Fruit fly (Drosophila melanogaster) whole organism, embryonic: Measurements from ENCODE around the gene Nle.

Experiments used
- CG11696 ChIP-seq: fragments of 200-800 bp; sonication (Bioruptor generic); IDR thresholded peaks from 2 replicates; pipeline ENCODE4 v1.3.6; 2022; ENCODE audit warnings: missing biosample characterization, missing genetic modification characterization
- CG11723 ChIP-seq: fragments of 200-800 bp; sonication (Bioruptor generic); optimal IDR thresholded peaks from 2 replicates; lab custom pipeline; 2017; ENCODE audit warnings: missing biosample characterization, mild to moderate bottlenecking, missing genetic modification characterization
- CG12299 ChIP-seq: fragments of 200-800 bp; sonication (Bioruptor generic); optimal IDR thresholded peaks from 2 replicates; lab custom pipeline; 2018; ENCODE audit warnings: missing biosample characterization, mild to moderate bottlenecking, missing genetic modification characterization
- CG12942 ChIP-seq: fragments of 200-800 bp; sonication (Bioruptor generic); optimal IDR thresholded peaks from 3 replicates; lab custom pipeline; 2016; ENCODE audit warnings: missing biosample characterization, missing genetic modification characterization
- CG13424 ChIP-seq: fragments of 200-800 bp; sonication (Bioruptor generic); optimal IDR thresholded peaks from 2 replicates; lab custom pipeline; 2019; ENCODE audit warnings: missing biosample characterization, mild to moderate bottlenecking, missing genetic modification characterization, moderate library complexity
- CG17802 ChIP-seq: fragments of 200-800 bp; sonication (Bioruptor generic); optimal IDR thresholded peaks from 2 replicates; lab custom pipeline; 2018; ENCODE audit warnings: missing biosample characterization, mild to moderate bottlenecking, missing genetic modification characterization, moderate library complexity
- CG18599 ChIP-seq: fragments of 200-800 bp; sonication (Bioruptor generic); optimal IDR thresholded peaks from 3 replicates; lab custom pipeline; 2017; ENCODE audit warnings: missing biosample characterization, missing genetic modification characterization, mild to moderate bottlenecking, moderate library complexity, missing genetic modification reagents
- CG2678 ChIP-seq: fragments of 200-800 bp; sonication (Bioruptor generic); optimal IDR thresholded peaks from 3 replicates; lab custom pipeline; 2019; ENCODE audit warnings: missing biosample characterization, mild to moderate bottlenecking, missing genetic modification characterization, moderate library complexity
- CG2712 ChIP-seq: fragments of 200-800 bp; optimal IDR thresholded peaks from 3 replicates; lab custom pipeline; 2019; ENCODE audit warnings: missing biosample characterization, mild to moderate bottlenecking, missing genetic modification characterization, moderate library complexity
- CG2875 ChIP-seq: fragments of 200-800 bp; sonication (Bioruptor generic); optimal IDR thresholded peaks from 2 replicates; lab custom pipeline; 2017; ENCODE audit warnings: missing biosample characterization, mild to moderate bottlenecking, missing genetic modification characterization, missing genetic modification reagents
- CG31224 ChIP-seq: fragments of 200-800 bp; sonication (Bioruptor generic); IDR thresholded peaks from 2 replicates; pipeline ENCODE4 v1.3.6; 2022; ENCODE audit warnings: missing biosample characterization, missing genetic modification characterization
- CG31388 ChIP-seq: fragments of 200-800 bp; sonication (Bioruptor generic); optimal IDR thresholded peaks from 2 replicates; lab custom pipeline; 2016; ENCODE audit warnings: missing biosample characterization, missing genetic modification characterization
- CG3407 ChIP-seq: fragments of 200-800 bp; sonication (Bioruptor generic); optimal IDR thresholded peaks from 2 replicates; lab custom pipeline; 2018; ENCODE audit warnings: missing biosample characterization, mild to moderate bottlenecking, missing genetic modification characterization
- CG42726 ChIP-seq: fragments of 200-800 bp; sonication (Bioruptor generic); IDR thresholded peaks from 2 replicates; pipeline ENCODE4 v1.3.6; 2022; ENCODE audit warnings: missing biosample characterization, missing genetic modification characterization; ENCODE audit not compliant: partially characterized antibody
- CG4820 ChIP-seq: fragments of 200-800 bp; sonication (Bioruptor generic); optimal IDR thresholded peaks from 3 replicates; lab custom pipeline; 2016; ENCODE audit warnings: missing biosample characterization, missing genetic modification characterization
- CG5180 ChIP-seq: fragments of 200-800 bp; sonication (Bioruptor generic); optimal IDR thresholded peaks from 3 replicates; lab custom pipeline; 2017; ENCODE audit warnings: missing biosample characterization, missing genetic modification characterization, mild to moderate bottlenecking, moderate library complexity, missing genetic modification reagents
- CG9797 ChIP-seq: fragments of 200-800 bp; sonication (Bioruptor generic); optimal IDR thresholded peaks from 3 replicates; lab custom pipeline; 2018; ENCODE audit warnings: missing biosample characterization, mild to moderate bottlenecking, missing genetic modification characterization
- CkIIα-i1 ChIP-seq: fragments of 200-800 bp; sonication (Bioruptor generic); IDR thresholded peaks from 2 replicates; pipeline ENCODE4 v1.3.6; 2022; ENCODE audit warnings: missing biosample characterization, missing genetic modification characterization
- Ets65A ChIP-seq: fragments of 200-800 bp; sonication (Bioruptor generic); peaks from one replicate; lab custom pipeline; 2016; ENCODE audit warnings: missing biosample characterization, missing genetic modification characterization
- HLH3B ChIP-seq: fragments of 200-800 bp; sonication (Bioruptor generic); IDR thresholded peaks from 2 replicates; pipeline ENCODE4 v1.3.6; 2022; ENCODE audit warnings: missing biosample characterization, missing genetic modification characterization
- Hsf ChIP-seq: fragments of 200-800 bp; sonication (Bioruptor generic); optimal IDR thresholded peaks from 3 replicates; lab custom pipeline; 2016; ENCODE audit warnings: missing biosample characterization, missing genetic modification characterization
- Kr ChIP-seq: fragments of 200-800 bp; sonication (Bioruptor generic); optimal IDR thresholded peaks from 2 replicates; lab custom pipeline; 2017; ENCODE audit warnings: missing biosample characterization, mild to moderate bottlenecking, missing genetic modification characterization
- NFAT ChIP-seq: fragments of 200-800 bp; sonication (Bioruptor generic); IDR thresholded peaks from 2 replicates; pipeline ENCODE4 v1.3.6; 2022; ENCODE audit warnings: missing biosample characterization, missing genetic modification characterization
- Oli ChIP-seq: fragments of 200-800 bp; sonication (Bioruptor generic); optimal IDR thresholded peaks from 2 replicates; lab custom pipeline; 2018; ENCODE audit warnings: missing biosample characterization, mild to moderate bottlenecking, missing genetic modification characterization, moderate library complexity
- Scr ChIP-seq: fragments of 200-800 bp; sonication (Bioruptor generic); IDR thresholded peaks from 2 replicates; pipeline ENCODE4 v1.3.6; 2022; ENCODE audit warnings: missing biosample characterization, missing genetic modification characterization; ENCODE audit not compliant: partially characterized antibody
- Sox102F ChIP-seq: fragments of 200-800 bp; sonication (Bioruptor generic); optimal IDR thresholded peaks from 2 replicates; lab custom pipeline; 2018; ENCODE audit warnings: missing biosample characterization, mild to moderate bottlenecking, missing genetic modification characterization, moderate library complexity
- Tbp ChIP-seq: fragments of >200 bp; optimal IDR thresholded peaks from 2 replicates; lab custom pipeline; 2018; ENCODE audit warnings: missing biosample characterization, missing genetic modification characterization
- Xrp1 ChIP-seq: fragments of 200-800 bp; sonication (Bioruptor generic); IDR thresholded peaks from 2 replicates; pipeline ENCODE4 v1.3.6; 2022; ENCODE audit warnings: missing biosample characterization, missing genetic modification characterization
- cg ChIP-seq: fragments of 200-800 bp; sonication (Bioruptor generic); optimal IDR thresholded peaks from 3 replicates; lab custom pipeline; 2019; ENCODE audit warnings: missing biosample characterization, mild to moderate bottlenecking, missing genetic modification characterization, moderate library complexity
- hbn ChIP-seq: fragments of 200-800 bp; sonication (Bioruptor generic); IDR thresholded peaks from 2 replicates; pipeline ENCODE4 v1.3.6; 2022; ENCODE audit warnings: missing biosample characterization, missing genetic modification characterization; ENCODE audit not compliant: partially characterized antibody
- kah ChIP-seq: fragments of 200-800 bp; sonication (Bioruptor generic); optimal IDR thresholded peaks from 2 replicates; lab custom pipeline; 2018; ENCODE audit warnings: missing biosample characterization, mild to moderate bottlenecking, missing genetic modification characterization
- kni ChIP-seq: fragments of 200-800 bp; sonication (Bioruptor generic); optimal IDR thresholded peaks from 3 replicates; lab custom pipeline; 2017; ENCODE audit warnings: mild to moderate bottlenecking, missing biosample characterization, missing genetic modification reagents, missing genetic modification characterization
- lab ChIP-seq: fragments of 200-800 bp; sonication (Bioruptor generic); optimal IDR thresholded peaks from 3 replicates; lab custom pipeline; 2017; ENCODE audit warnings: missing biosample characterization, missing genetic modification characterization, mild to moderate bottlenecking, moderate library complexity, missing genetic modification reagents
- lmd ChIP-seq: fragments of 200-800 bp; sonication (Bioruptor generic); IDR thresholded peaks from 2 replicates; pipeline ENCODE4 v1.3.6; 2022; ENCODE audit warnings: missing biosample characterization, missing genetic modification characterization
- onecut ChIP-seq: fragments of 200-800 bp; sonication (Bioruptor generic); IDR thresholded peaks from 2 replicates; pipeline ENCODE4 v1.3.6; 2022; ENCODE audit warnings: missing biosample characterization, missing genetic modification characterization
- otp ChIP-seq: fragments of 200-800 bp; sonication (Bioruptor generic); IDR thresholded peaks from 3 replicates; pipeline ENCODE4, ENCODE4 v1.3.6; 2022; ENCODE audit warnings: missing biosample characterization, missing genetic modification characterization
- pfk ChIP-seq: fragments of 200-800 bp; sonication (Bioruptor generic); optimal IDR thresholded peaks from 2 replicates; lab custom pipeline; 2018; ENCODE audit warnings: missing biosample characterization, mild to moderate bottlenecking, missing genetic modification characterization, moderate library complexity
- phol ChIP-seq: fragments of 200-800 bp; sonication (Bioruptor generic); optimal IDR thresholded peaks from 3 replicates; lab custom pipeline; 2018; ENCODE audit warnings: missing biosample characterization, mild to moderate bottlenecking, missing genetic modification characterization, moderate library complexity
- pros ChIP-seq: fragments of 200-800 bp; sonication (Bioruptor generic); optimal IDR thresholded peaks from 3 replicates; lab custom pipeline; 2019; ENCODE audit warnings: missing biosample characterization, mild to moderate bottlenecking, missing genetic modification characterization, moderate library complexity
- ranshi ChIP-seq: fragments of 200-800 bp; sonication (Bioruptor generic); IDR thresholded peaks from 2 replicates; pipeline ENCODE4 v1.3.6; 2022; ENCODE audit warnings: missing biosample characterization, missing genetic modification characterization
- sens ChIP-seq: fragments of 200-800 bp; sonication (Bioruptor generic); peaks from one replicate; lab custom pipeline; 2016; ENCODE audit warnings: missing biosample characterization, missing genetic modification characterization
- sim ChIP-seq: fragments of 200-800 bp; sonication (Bioruptor generic); IDR thresholded peaks from 2 replicates; pipeline ENCODE4 v1.3.6; 2022; ENCODE audit warnings: missing biosample characterization, missing genetic modification characterization
- sisA ChIP-seq: fragments of 200-800 bp; sonication (Bioruptor generic); IDR thresholded peaks from 2 replicates; pipeline ENCODE4 v1.3.6; 2022; ENCODE audit warnings: missing biosample characterization, missing genetic modification characterization
- so ChIP-seq: fragments of 200-800 bp; sonication (Bioruptor generic); IDR thresholded peaks from 3 replicates; pipeline ENCODE4 v1.3.6; 2022; ENCODE audit warnings: missing biosample characterization, missing genetic modification characterization
- stwl ChIP-seq: fragments of 200-800 bp; sonication (Bioruptor generic); optimal IDR thresholded peaks from 3 replicates; lab custom pipeline; 2018; ENCODE audit warnings: missing biosample characterization, mild to moderate bottlenecking, missing genetic modification characterization, moderate library complexity
- sug ChIP-seq: fragments of 200-800 bp; optimal IDR thresholded peaks from 2 replicates; lab custom pipeline; 2019; ENCODE audit warnings: missing biosample characterization, mild to moderate bottlenecking, missing genetic modification characterization, moderate library complexity
- tio ChIP-seq: fragments of 200-800 bp; sonication (Bioruptor generic); optimal IDR thresholded peaks from 2 replicates; lab custom pipeline; 2017; ENCODE audit warnings: missing biosample characterization, missing genetic modification characterization, inconsistent platforms
- trh ChIP-seq: fragments of 200-800 bp; sonication (Bioruptor generic); optimal IDR thresholded peaks from 2 replicates; lab custom pipeline; 2016; ENCODE audit warnings: missing biosample characterization, missing genetic modification characterization
- vvl ChIP-seq: fragments of 200-800 bp; sonication (Bioruptor generic); IDR thresholded peaks from 2 replicates; pipeline ENCODE4 v1.3.6; 2022; ENCODE audit warnings: missing biosample characterization, missing genetic modification characterization
- wor ChIP-seq: fragments of 200-800 bp; sonication (Bioruptor generic); IDR thresholded peaks from 2 replicates; pipeline ENCODE4 v1.3.6; 2022; ENCODE audit warnings: missing biosample characterization, missing genetic modification characterization

The Nle gene

dm6 chr2L:523165-523835 lies 44.6 kb downstream of the Nle start (continued):
- TF ChIP-seq CG42726 (GFP tag; lab: Robert Waterston, UW) (peak; percentile 70), Ets65A (no peak), CG11723 (GFP tag; lab: Kevin White, UChicago) (no peak), CG11696 (no peak), kah (no peak), Hsf (GFP tag; lab: Kevin White, UChicago) (no peak), kni (GFP tag; lab: Kevin White, UChicago) (peak; percentile 96), CG5180 (peak; percentile 91), lmd (GFP tag; lab: Robert Waterston, UW) (no peak), CG12299 (no peak), CG9797 (GFP tag; lab: Kevin White, UChicago) (no peak), CG31388 (GFP tag; lab: Kevin White, UChicago) (no peak), Scr (GFP tag; lab: Robert Waterston, UW) (peak; percentile 50), onecut (GFP tag; lab: Robert Waterston, UW) (peak; percentile 16; the same call in 1 of the 2 replicates), wor (no peak), sug (tag; lab: Kevin White, UChicago) (peak; percentile 60), CG4820 (no peak), Kr (GFP tag; lab: Kevin White, UChicago) (no peak), CG3407 (peak; percentile 27), sim (no peak), CG17802 (no peak), HLH3B (GFP tag; lab: Robert Waterston, UW) (no peak), CG2712 (tag; lab: Kevin White, UChicago) (peak; percentile 48), CG13424 (tag; lab: Kevin White, UChicago) (no peak), lab (peak; percentile 41), CG31224 (GFP tag; lab: Robert Waterston, UW) (0 out of 2 replicates have a peak, but pooled peaks have one; percentile 8), vvl (GFP tag; lab: Robert Waterston, UW) (peak; percentile 59), CG12942 (GFP tag; lab: Kevin White, UChicago) (no peak), cg (GFP tag; lab: Kevin White, UChicago) (peak; percentile 88), CG2678 (peak; percentile 28), phol (no peak), otp (GFP tag; lab: Robert Waterston, UW) (0 out of 3 replicates have a peak, but pooled peaks have one; percentile 33), CG18599 (peak; percentile 61), CkIIα-i1 (no peak), sisA (GFP tag; lab: Robert Waterston, UW) (no peak), ranshi (GFP tag; lab: Robert Waterston, UW) (peak; percentile 41; the same call in 1 of the 2 replicates), CG2875 (GFP tag; lab: Kevin White, UChicago) (no peak), tio (GFP tag; lab: Kevin White, UChicago) (no peak), hbn (GFP tag; lab: Robert Waterston, UW) (peak; percentile 52; the same call in 1 of the 2 replicates), NFAT (no peak), Oli (tag; lab: Kevin White, UChicago) (no peak), sens (GFP tag; lab: Kevin White, UChicago) (peak; percentile 74), trh (GFP tag; lab: Kevin White, UChicago) (no peak), pfk (GFP tag; lab: Kevin White, UChicago) (peak; percentile 25), so (GFP tag; lab: Robert Waterston, UW) (peak; percentile 88; the same call in 2 of the 3 replicates), Xrp1 (GFP tag; lab: Robert Waterston, UW) (peak; percentile 58), Sox102F (GFP tag; lab: Kevin White, UChicago) (no peak), Tbp (no peak), stwl (tag; lab: Kevin White, UChicago) (peak; percentile 15), pros (GFP tag; lab: Kevin White, UChicago) (peak; percentile 93)
